Fruit fly (Drosophila melanogaster) whole organism: Measurements from ENCODE around the gene CG1440.

Source experiments
- Dll ChIP-seq: fragments of >200 bp; optimal IDR thresholded peaks from 2 replicates; lab custom pipeline; 2017
- EcR ChIP-seq, 2 experiments: fragments of >200 bp; optimal IDR thresholded peaks; 2 replicates each; lab custom pipeline; 2017; ENCODE audit warnings: missing biosample characterization in 2 of 2, missing genetic modification characterization in 2 of 2, missing genetic modification reagents in 2 of 2
- pan ChIP-seq: fragments of >200 bp; optimal IDR thresholded peaks from 2 replicates; lab custom pipeline; 2017
- psq ChIP-seq: fragments of >200 bp; optimal IDR thresholded peaks from 2 replicates; lab custom pipeline; 2017
- usp ChIP-seq: fragments of >200 bp; optimal IDR thresholded peaks from 2 replicates; lab custom pipeline; 2017; ENCODE audit warnings: missing biosample characterization, missing genetic modification characterization, mixed read lengths

DNA sequence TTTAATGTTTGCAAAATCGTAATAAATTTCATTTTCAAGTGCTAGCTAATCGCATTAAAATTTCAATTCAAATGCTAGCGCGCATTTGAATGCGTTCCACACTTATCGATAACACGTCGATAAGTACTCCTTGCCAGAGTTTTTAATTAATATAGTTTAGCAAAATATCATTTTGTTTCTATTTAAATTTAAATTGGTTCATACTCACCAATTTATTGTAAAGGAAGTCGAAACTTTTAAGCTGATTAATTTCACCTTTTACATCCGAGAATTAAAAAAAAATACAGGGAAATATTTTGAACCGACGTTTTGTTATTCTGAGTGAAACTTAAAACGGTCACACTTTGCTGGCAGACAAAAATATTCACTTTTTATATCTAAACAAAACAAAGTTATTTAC lies 24.3 kb downstream of the CG1440 start, which contains the start of gene Es2:
- TF ChIP-seq EcR (GFP tag; optimal IDR thresholded peaks at IDR 0.05; lab: Kevin White, UChicago) = no peak
- no peak for TF ChIP-seq usp
- no peak for TF ChIP-seq pan
- TF ChIP-seq psq (lab: Kevin White, UChicago) = no peak
- TF ChIP-seq Dll (lab: Kevin White, UChicago) = no peak
